Fruit fly (Drosophila melanogaster) S2 (cell line): ENCODE results near the gene RanBP3.

Experiments used
- CG8478 ChIP-seq: fragments of >200 bp; optimal IDR thresholded peaks from 2 replicates; lab custom pipeline; 2018
- CTCF ChIP-seq, 2 experiments: fragments of >200 bp; optimal IDR thresholded peaks; 2 replicates each; lab custom pipeline; 2018

- TF ChIP-seq CG8478 (lab: Kevin White, UChicago) (no peak), CTCF (optimal IDR thresholded peaks at IDR 0.05; lab: Kevin White, UChicago) (no peak)
Measured at dm6 chr3R:23783403-23783757, 30.7 kb upstream of the RanBP3 start.
